Worm (Caenorhabditis elegans): ENCODE data around the gene pgp-11.

DNA sequence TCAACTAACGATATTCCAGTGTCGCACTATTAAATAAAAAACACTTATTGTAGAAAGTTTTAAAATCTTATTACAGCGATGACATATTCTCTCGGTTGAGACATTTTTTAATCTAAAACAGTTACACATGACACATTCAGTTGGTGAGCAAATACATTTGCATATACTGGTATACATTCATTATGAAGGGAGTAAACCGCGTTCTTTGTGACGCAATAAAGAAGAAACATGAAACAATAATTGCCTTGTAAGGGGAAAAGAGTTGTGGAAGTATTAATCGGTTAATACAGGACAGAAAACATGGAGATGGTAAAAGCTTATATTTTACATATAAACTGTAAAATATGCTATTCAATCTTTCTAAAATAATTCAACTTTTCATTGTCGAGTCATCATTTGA, 47.3 kb upstream of the pgp-11 start:
- TF ChIP-seq mel-28 (tag; optimal IDR thresholded peaks at IDR 0.05; ENCODE audit: borderline replicate concordance): no peak
- no peak for TF ChIP-seq him-1 (tag; optimal IDR thresholded peaks at IDR 0.05)
- TF ChIP-seq ama-1 (optimal IDR thresholded peaks at IDR 0.05): no peak
- TF ChIP-seq ama-1 (GFP tag; optimal IDR thresholded peaks at IDR 0.05): no peak
- no peak for TF ChIP-seq pbrm-1 (GFP tag; IDR thresholded peaks at IDR 0.05)
- TF ChIP-seq madf-6 (GFP tag; IDR thresholded peaks at IDR 0.05): no peak
- no peak for TF ChIP-seq C17E4.6 (GFP tag; IDR thresholded peaks at IDR 0.05)
- TF ChIP-seq F57A8.1 (GFP tag; optimal IDR thresholded peaks at IDR 0.05): no peak
- no peak for TF ChIP-seq egrh-3 (GFP tag; IDR thresholded peaks at IDR 0.05)
- TF ChIP-seq snpc-4 (GFP tag; optimal IDR thresholded peaks at IDR 0.05): no peak
- no peak for TF ChIP-seq snpc-4 (tag; optimal IDR thresholded peaks at IDR 0.05)
- TF ChIP-seq unc-62 (GFP tag; optimal IDR thresholded peaks at IDR 0.05): no peak

Data from whole organism, young adult.